Worm (Caenorhabditis elegans) whole organism, midembryonic: ENCODE data around the gene F41H10.2.

Experiments used
- T22C8.4 ChIP-seq: fragments of 200-800 bp; sonication (Bioruptor generic); IDR thresholded peaks from 2 replicates; pipeline ENCODE4 v1.3.6; 2022; ENCODE audit warnings: missing genetic modification characterization, missing compliant biosample characterization
- cog-1 ChIP-seq: sonication (generic microtip); optimal IDR thresholded peaks from 2 replicates; lab custom pipeline; 2016; ENCODE audit warnings: missing genetic modification characterization, missing compliant biosample characterization
- flt-1 ChIP-seq: fragments of 200-800 bp; sonication (Bioruptor generic); IDR thresholded peaks from 2 replicates; pipeline ENCODE4 v1.3.6; 2022; ENCODE audit warnings: missing genetic modification characterization, missing compliant biosample characterization
- klf-2 ChIP-seq: fragments of 200-800 bp; sonication (Bioruptor generic); conservative IDR thresholded peaks from 2 replicates; pipeline ENCODE4 v1.3.6; 2022; ENCODE audit warnings: missing genetic modification reagents, missing genetic modification characterization, missing compliant biosample characterization
- med-1 ChIP-seq: sonication (generic microtip); optimal IDR thresholded peaks from 2 replicates; lab custom pipeline; 2017; ENCODE audit warnings: missing genetic modification characterization, mild to moderate bottlenecking, missing compliant biosample characterization, antibody characterized with exemption, missing genetic modification reagents; ENCODE audit not compliant: insufficient read depth
- ref-1 ChIP-seq: fragments of 200-800 bp; sonication (Bioruptor generic); conservative IDR thresholded peaks from 2 replicates; pipeline ENCODE4 v1.3.6; 2022; ENCODE audit warnings: missing genetic modification reagents, missing genetic modification characterization, missing compliant biosample characterization
- tab-1 ChIP-seq: fragments of 200-800 bp; sonication (Bioruptor generic); IDR thresholded peaks from 2 replicates; pipeline ENCODE4 v1.3.6; 2022; ENCODE audit warnings: missing genetic modification characterization, missing compliant biosample characterization
- ztf-23 ChIP-seq: fragments of 200-800 bp; sonication (Bioruptor generic); IDR thresholded peaks from 2 replicates; pipeline ENCODE4 v1.3.6; 2022; ENCODE audit warnings: missing genetic modification reagents, missing genetic modification characterization, missing compliant biosample characterization
- ztf-29 ChIP-seq: fragments of 200-800 bp; sonication (Bioruptor generic); IDR thresholded peaks from 2 replicates; pipeline ENCODE4 v1.3.6; 2022; ENCODE audit warnings: missing genetic modification reagents, missing genetic modification characterization, missing compliant biosample characterization

DNA sequence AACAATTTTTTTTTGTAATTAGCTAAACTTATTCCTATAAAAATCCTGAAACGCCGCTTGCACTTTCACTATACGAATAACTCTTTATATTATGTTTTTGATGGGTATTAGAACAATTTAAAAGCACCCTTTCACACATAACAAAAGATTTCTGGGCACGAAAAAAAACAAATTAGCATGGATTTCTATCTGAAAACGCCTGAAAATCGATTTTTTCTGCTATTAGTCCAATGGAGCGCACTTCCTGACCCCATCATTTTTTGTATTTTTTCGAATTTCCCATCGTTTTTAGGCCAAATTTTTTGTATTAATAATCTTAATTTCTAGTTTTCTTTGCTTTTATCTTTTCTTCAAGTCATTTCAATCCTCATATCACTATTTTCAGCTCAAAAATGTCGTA is 12.0 kb upstream of the F41H10.2 start, which contains the start of gene F41H10.3:
- TF ChIP-seq ref-1 (no peak), cog-1 (no peak), klf-2 (GFP tag; lab: Robert Waterston, UW) (no peak), flt-1 (no peak), ztf-23 (no peak), med-1 (GFP tag; lab: Kevin White, UChicago) (no peak), tab-1 (GFP tag; lab: Robert Waterston, UW) (no peak), ztf-29 (GFP tag; lab: Robert Waterston, UW) (no peak), T22C8.4 (GFP tag; lab: Robert Waterston, UW) (no peak)
